Fruit fly (Drosophila melanogaster): ENCODE data around the gene CG34138.
A peak's percentile ranks its signal among the peaks of the same experiment; 100 is the strongest.

Gene CG34138

DNA sequence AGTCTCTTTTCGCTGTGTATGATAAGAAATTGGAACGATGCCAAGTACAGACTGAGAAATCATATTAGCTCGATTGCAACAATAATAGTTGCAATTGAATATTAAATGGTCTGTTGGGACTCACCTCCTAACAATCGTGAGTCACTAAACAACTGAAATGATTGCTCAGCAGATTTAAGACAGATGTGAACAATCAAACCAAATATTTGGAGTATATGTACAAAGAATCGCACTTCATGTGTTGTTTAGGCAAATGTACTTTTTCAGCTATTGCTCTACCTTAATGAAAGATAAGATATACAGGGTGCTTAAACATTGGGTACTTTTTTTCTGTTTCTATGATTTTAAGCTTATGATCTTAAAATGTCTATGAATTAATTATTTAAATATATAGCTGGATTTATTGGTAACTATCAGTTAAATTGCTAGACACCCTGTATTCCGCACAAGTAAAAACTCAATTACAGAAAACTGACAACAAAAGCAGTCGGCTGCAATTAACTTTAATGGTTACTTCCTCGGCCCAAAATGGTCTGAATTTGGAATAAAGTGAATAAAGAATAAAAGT is 6.8 kb downstream of the CG34138 start:
- TF ChIP-seq CG10348 (GFP tag; IDR thresholded peaks at IDR 0.05) = no peak
- TF ChIP-seq Pif1A (GFP tag; optimal IDR thresholded peaks at IDR 0.05) = peak; percentile 57
- no peak for TF ChIP-seq fd96Ca (GFP tag; IDR thresholded peaks at IDR 0.05)
- peak; percentile 94 for TF ChIP-seq Ets98B (GFP tag; IDR thresholded peaks at IDR 0.05)
- TF ChIP-seq CG8159 (tag; optimal IDR thresholded peaks at IDR 0.05) = peak; percentile 79
- peak; percentile 88 for TF ChIP-seq CG32121 (GFP tag; IDR thresholded peaks at IDR 0.05)
- TF ChIP-seq CG15710 (tag; optimal IDR thresholded peaks at IDR 0.05) = peak; percentile 75
- TF ChIP-seq CG13204 (GFP tag; optimal IDR thresholded peaks at IDR 0.05) = peak; percentile 3
- TF ChIP-seq CG14655 (GFP tag; optimal IDR thresholded peaks at IDR 0.05) = peak; percentile 83
- TF ChIP-seq CG12605 (GFP tag; IDR thresholded peaks at IDR 0.05) = peak; percentile 92
- peak; percentile 57 for TF ChIP-seq Snoo (tag; optimal IDR thresholded peaks at IDR 0.05)
- peak; percentile 75 for TF ChIP-seq CG9948 (tag; optimal IDR thresholded peaks at IDR 0.05)
- TF ChIP-seq CG34367 (tag; optimal IDR thresholded peaks at IDR 0.05) = peak; percentile 68
- TF ChIP-seq rn (GFP tag; IDR thresholded peaks at IDR 0.05) = peak; percentile 69; the same call in 1 of the 2 replicates
- no peak for TF ChIP-seq EcR (GFP tag; optimal IDR thresholded peaks at IDR 0.05)
- TF ChIP-seq D1 (tag; optimal IDR thresholded peaks at IDR 0.05) = no peak
- TF ChIP-seq CG4496 (GFP tag; IDR thresholded peaks at IDR 0.05) = peak; percentile 96
- peak; percentile 80 for TF ChIP-seq CG17806 (tag; optimal IDR thresholded peaks at IDR 0.05)
- TF ChIP-seq Pif1B (GFP tag; optimal IDR thresholded peaks at IDR 0.05) = peak; percentile 69
- peak; percentile 78 for TF ChIP-seq CG8301 (tag; optimal IDR thresholded peaks at IDR 0.05)
- peak; percentile 57 for TF ChIP-seq gl (tag; optimal IDR thresholded peaks at IDR 0.05)

DNA sequence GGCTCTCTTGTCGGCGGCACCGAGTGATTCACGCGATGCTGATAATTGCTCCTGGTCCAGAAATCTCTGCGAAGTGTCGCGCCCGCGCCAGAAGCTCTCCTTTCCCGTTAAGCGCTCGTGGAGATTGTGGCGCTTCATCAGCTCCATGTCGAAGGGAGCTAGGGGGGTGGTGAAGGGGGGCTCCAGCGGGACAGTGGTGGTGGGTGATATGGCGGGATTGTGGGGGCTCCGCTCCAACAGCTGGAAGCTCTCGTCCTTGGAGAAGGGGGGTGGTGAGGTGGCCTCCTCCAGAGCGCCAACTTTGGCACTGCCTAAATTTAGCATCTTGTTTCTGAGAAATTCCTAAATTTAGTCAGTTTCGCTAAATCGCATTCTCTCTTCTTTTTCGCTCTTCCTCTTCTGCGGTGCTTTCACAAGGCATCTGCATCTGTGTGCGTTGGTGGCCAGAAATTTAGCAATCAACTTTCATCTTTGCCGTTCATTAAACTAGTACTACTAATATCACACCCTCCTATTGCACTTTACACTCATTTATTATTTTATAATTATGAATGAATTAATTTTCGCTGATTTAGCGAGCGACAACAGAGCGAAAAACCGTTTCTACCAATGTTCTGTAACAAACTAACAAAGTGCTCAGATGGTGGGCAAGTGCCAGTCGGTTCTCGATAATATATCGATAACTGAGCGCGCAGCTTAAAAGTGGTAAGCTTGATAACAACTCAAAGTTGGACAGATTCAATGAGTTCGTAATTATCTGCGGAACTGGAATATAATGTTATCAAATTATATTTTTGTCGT is 7.5 kb downstream of the CG34138 start, which contains the start of gene subdued:
Gene subdued (minus strand): TSS at position 631 of the 801 bp plus-strand sequence.
- TF ChIP-seq CG15710 (tag; optimal IDR thresholded peaks at IDR 0.05) = no peak
- no peak for TF ChIP-seq CG14655 (GFP tag; optimal IDR thresholded peaks at IDR 0.05)
- no peak for TF ChIP-seq Snoo (tag; optimal IDR thresholded peaks at IDR 0.05)
- no peak for TF ChIP-seq gl (tag; optimal IDR thresholded peaks at IDR 0.05)
- 0 out of 2 replicates have a peak, but pooled peaks have one; percentile 29 for TF ChIP-seq CG12605 (GFP tag; IDR thresholded peaks at IDR 0.05)
- TF ChIP-seq CG4496 (GFP tag; IDR thresholded peaks at IDR 0.05) = 0 out of 3 replicates have a peak, but pooled peaks have one; percentile 23
- TF ChIP-seq CG10348 (GFP tag; IDR thresholded peaks at IDR 0.05) = no peak
- TF ChIP-seq Pif1A (GFP tag; optimal IDR thresholded peaks at IDR 0.05) = no peak
- no peak for TF ChIP-seq Pif1B (GFP tag; optimal IDR thresholded peaks at IDR 0.05)
- no peak for TF ChIP-seq CG9948 (tag; optimal IDR thresholded peaks at IDR 0.05)
- TF ChIP-seq D1 (tag; optimal IDR thresholded peaks at IDR 0.05) = no peak
- TF ChIP-seq CG8301 (tag; optimal IDR thresholded peaks at IDR 0.05) = no peak
- 0 out of 2 replicates have a peak, but pooled peaks have one; percentile 11 for TF ChIP-seq CG32121 (GFP tag; IDR thresholded peaks at IDR 0.05)
- TF ChIP-seq fd96Ca (GFP tag; IDR thresholded peaks at IDR 0.05) = no peak
- no peak for TF ChIP-seq CG8159 (tag; optimal IDR thresholded peaks at IDR 0.05)
- no peak; the same call in 1 of the 2 replicates for TF ChIP-seq Ets98B (GFP tag; IDR thresholded peaks at IDR 0.05)
- no peak for TF ChIP-seq rn (GFP tag; IDR thresholded peaks at IDR 0.05)
- no peak for TF ChIP-seq CG17806 (tag; optimal IDR thresholded peaks at IDR 0.05)
- no peak for TF ChIP-seq CG34367 (tag; optimal IDR thresholded peaks at IDR 0.05)
- TF ChIP-seq CG13204 (GFP tag; optimal IDR thresholded peaks at IDR 0.05) = peak; percentile 7
- TF ChIP-seq EcR (GFP tag; optimal IDR thresholded peaks at IDR 0.05) = no peak

DNA sequence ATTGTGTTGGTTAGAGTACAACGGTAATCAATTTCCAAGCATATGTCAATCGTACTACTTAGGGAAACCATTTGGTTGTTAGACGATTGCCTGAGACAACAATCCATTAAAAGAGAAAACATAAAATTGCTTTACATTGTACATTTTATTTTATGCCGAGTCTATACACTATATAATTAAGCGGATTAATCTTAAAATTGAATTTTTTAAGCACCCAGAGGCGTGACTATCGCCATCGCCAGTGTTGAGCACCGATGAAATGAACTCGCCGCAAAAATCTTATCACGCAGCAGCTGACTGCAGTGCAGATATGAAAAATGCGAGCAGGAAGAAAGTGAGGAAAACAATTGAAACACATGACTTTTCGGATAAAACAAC is 8.1 kb downstream of the CG34138 start:
- TF ChIP-seq D1 (tag; optimal IDR thresholded peaks at IDR 0.05) = no peak
- TF ChIP-seq Ets98B (GFP tag; IDR thresholded peaks at IDR 0.05) = peak; percentile 20; the same call in 1 of the 2 replicates
- TF ChIP-seq Snoo (tag; optimal IDR thresholded peaks at IDR 0.05) = no peak
- TF ChIP-seq fd96Ca (GFP tag; IDR thresholded peaks at IDR 0.05) = no peak
- no peak for TF ChIP-seq CG15710 (tag; optimal IDR thresholded peaks at IDR 0.05)
- TF ChIP-seq CG4496 (GFP tag; IDR thresholded peaks at IDR 0.05) = 0 out of 3 replicates have a peak, but pooled peaks have one; percentile 23

DNA sequence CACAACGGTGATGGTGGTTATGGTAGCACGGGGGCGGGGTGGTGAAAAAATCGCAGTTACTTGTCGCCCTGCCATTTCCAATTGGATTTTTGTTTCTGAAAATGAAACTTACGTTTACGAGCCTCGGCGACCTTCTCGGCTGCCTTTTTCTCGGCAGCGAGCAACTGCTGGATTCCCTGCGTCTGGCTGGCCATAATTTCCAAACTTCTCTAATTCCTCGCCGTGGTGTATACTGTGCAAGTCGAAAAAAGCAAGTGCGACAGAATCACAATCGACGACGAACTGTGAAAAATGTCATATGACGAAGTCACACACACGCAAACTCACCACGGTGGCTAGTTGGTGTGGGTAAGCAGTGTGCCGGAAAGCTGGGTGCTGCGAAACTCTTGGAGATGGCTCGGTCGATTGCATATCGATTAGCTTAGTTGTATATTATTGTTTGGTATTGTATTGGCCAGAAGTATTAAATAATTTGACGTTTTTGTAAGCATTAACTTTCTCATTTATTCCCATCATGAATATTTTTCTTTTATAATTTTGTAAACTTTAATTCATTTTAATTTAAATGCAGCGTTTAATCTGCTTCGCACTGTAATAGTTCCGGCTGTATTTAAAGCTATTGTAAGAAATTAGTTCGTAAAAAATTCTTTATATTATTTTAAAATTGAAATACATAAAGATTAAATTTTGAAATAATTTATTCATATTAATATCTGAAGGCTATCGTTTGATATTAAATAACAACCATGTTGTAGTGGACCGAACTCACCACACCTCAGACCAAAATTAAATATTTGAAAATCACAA is 9.5 kb downstream of the CG34138 start, which contains the start of gene Vha13:
Gene Vha13 (minus strand): TSS at position 293 of the 807 bp plus-strand sequence.
- TF ChIP-seq CG15710 (tag; optimal IDR thresholded peaks at IDR 0.05) = no peak
- no peak for TF ChIP-seq Snoo (tag; optimal IDR thresholded peaks at IDR 0.05)
- TF ChIP-seq fd96Ca (GFP tag; IDR thresholded peaks at IDR 0.05) = peak; percentile 51; the same call in 2 of the 3 replicates
- no peak for TF ChIP-seq CG34367 (tag; optimal IDR thresholded peaks at IDR 0.05)
- no peak for TF ChIP-seq CG14655 (GFP tag; optimal IDR thresholded peaks at IDR 0.05)
- no peak for TF ChIP-seq CG9948 (tag; optimal IDR thresholded peaks at IDR 0.05)
- TF ChIP-seq rn (GFP tag; IDR thresholded peaks at IDR 0.05) = no peak
- peak; percentile 37 for TF ChIP-seq gl (tag; optimal IDR thresholded peaks at IDR 0.05)
- peak; percentile 65 for TF ChIP-seq EcR (GFP tag; optimal IDR thresholded peaks at IDR 0.05)
- TF ChIP-seq Pif1B (GFP tag; optimal IDR thresholded peaks at IDR 0.05) = peak; percentile 9
- TF ChIP-seq Pif1A (GFP tag; optimal IDR thresholded peaks at IDR 0.05) = no peak
- no peak for TF ChIP-seq D1 (tag; optimal IDR thresholded peaks at IDR 0.05)
- peak; percentile 67; the same call in 2 of the 3 replicates for TF ChIP-seq CG4496 (GFP tag; IDR thresholded peaks at IDR 0.05)
- TF ChIP-seq Ets98B (GFP tag; IDR thresholded peaks at IDR 0.05) = peak; percentile 28; the same call in 1 of the 2 replicates
- no peak for TF ChIP-seq CG13204 (GFP tag; optimal IDR thresholded peaks at IDR 0.05)
- no peak for TF ChIP-seq CG17806 (tag; optimal IDR thresholded peaks at IDR 0.05)
- TF ChIP-seq CG8301 (tag; optimal IDR thresholded peaks at IDR 0.05) = peak; percentile 14
- TF ChIP-seq CG10348 (GFP tag; IDR thresholded peaks at IDR 0.05) = no peak
- peak; percentile 29 for TF ChIP-seq CG8159 (tag; optimal IDR thresholded peaks at IDR 0.05)
- peak; percentile 41; the same call in 1 of the 2 replicates for TF ChIP-seq CG32121 (GFP tag; IDR thresholded peaks at IDR 0.05)
- TF ChIP-seq CG12605 (GFP tag; IDR thresholded peaks at IDR 0.05) = no peak
